Worm (Caenorhabditis elegans): Measurements from ENCODE around the gene mtl-1.
A peak's percentile ranks its signal among the peaks of the same experiment; 100 is the strongest.

The mtl-1 gene

ce11 chrV:6669520-6669919 is 22.1 kb downstream of the mtl-1 start, which contains the start of gene cest-28:
cest-28 (plus strand) TSS chrV:6669820.
- TF ChIP-seq F55B11.4 (tag; optimal IDR thresholded peaks at IDR 0.05; ENCODE audit: borderline replicate concordance, insufficient read depth) (no peak), bed-1 (GFP tag; IDR thresholded peaks at IDR 0.05) (no peak), F22D6.2 (tag; optimal IDR thresholded peaks at IDR 0.05) (no peak), ets-4 (GFP tag; optimal IDR thresholded peaks at IDR 0.05) (no peak), hsf-1 (GFP tag; IDR thresholded peaks at IDR 0.05) (no peak), egl-44 (GFP tag; IDR thresholded peaks at IDR 0.05) (no peak), nhr-80 (tag; optimal IDR thresholded peaks at IDR 0.05) (peak; percentile 32), sea-2 (GFP tag; IDR thresholded peaks at IDR 0.05) (no peak)

ce11 chrV:6668741-6669140 is 22.9 kb downstream of the mtl-1 start, which contains the start of gene str-180:
str-180 (minus strand) TSS chrV:6668841.
- no peak for TF ChIP-seq F23B12.7 (tag; optimal IDR thresholded peaks at IDR 0.05; ENCODE audit: insufficient read depth)
- no peak for TF ChIP-seq ceh-27 (GFP tag; optimal IDR thresholded peaks at IDR 0.05)
- TF ChIP-seq F57A8.1 (GFP tag; optimal IDR thresholded peaks at IDR 0.05), result no peak
- TF ChIP-seq nhr-179 (tag; optimal IDR thresholded peaks at IDR 0.05), result no peak
- TF ChIP-seq mes-4 (tag; optimal IDR thresholded peaks at IDR 0.05), result no peak
- TF ChIP-seq sdz-38 (tag; optimal IDR thresholded peaks at IDR 0.05), result no peak
- TF ChIP-seq hsf-1 (GFP tag; IDR thresholded peaks at IDR 0.05), result no peak

- TF ChIP-seq K12H6.12 (tag; optimal IDR thresholded peaks at IDR 0.05) (no peak), nhr-80 (tag; optimal IDR thresholded peaks at IDR 0.05) (peak; percentile 33)
Measured at ce11 chrV:6666557-6666956, 25.1 kb downstream of the mtl-1 start.

- peak; percentile 19; the same call in 1 of the 2 replicates for TF ChIP-seq dox-1 (GFP tag; IDR thresholded peaks at IDR 0.05)
- peak; percentile 38 for TF ChIP-seq ztf-22 (GFP tag; optimal IDR thresholded peaks at IDR 0.05)
- no peak for TF ChIP-seq nfya-1 (tag; optimal IDR thresholded peaks at IDR 0.05; ENCODE audit: borderline replicate concordance, insufficient read depth)
- TF ChIP-seq nhr-80 (tag; optimal IDR thresholded peaks at IDR 0.05), result peak; percentile 82
Measured at ce11 chrV:6665751-6666150, 25.9 kb downstream of the mtl-1 start, which contains the start of gene pmp-5. pmp-5 (minus strand) TSS chrV:6665813.

ce11 chrV:6662505-6662904 is 29.2 kb downstream of the mtl-1 start:
- 0 out of 2 replicates have a peak, but pooled peaks have one; percentile 16 for TF ChIP-seq hmg-1.2 (GFP tag; IDR thresholded peaks at IDR 0.05)
- no peak for TF ChIP-seq lin-54 (GFP tag; optimal IDR thresholded peaks at IDR 0.05)

- TF ChIP-seq pha-4 (tag; optimal IDR thresholded peaks at IDR 0.05), result no peak
- TF ChIP-seq hsf-1 (GFP tag; IDR thresholded peaks at IDR 0.05), result 0 out of 2 replicates have a peak, but pooled peaks have one; percentile 25
- TF ChIP-seq F39B2.1 (GFP tag; IDR thresholded peaks at IDR 0.05), result no peak
- TF ChIP-seq repo-1 (tag; optimal IDR thresholded peaks at IDR 0.05), result peak; percentile 23
Measured at ce11 chrV:6661658-6662057, 30.0 kb downstream of the mtl-1 start.

- TF ChIP-seq K11D2.4 (GFP tag; IDR thresholded peaks at IDR 0.05) (no peak), gei-17 (GFP tag; optimal IDR thresholded peaks at IDR 0.05) (no peak), mcd-1 (GFP tag; IDR thresholded peaks at IDR 0.05) (no peak), madf-6 (GFP tag; IDR thresholded peaks at IDR 0.05) (no peak), ceh-79 (tag; optimal IDR thresholded peaks at IDR 0.05) (no peak), Y56A3A.18 (GFP tag; IDR thresholded peaks at IDR 0.05) (no peak), Y67H2A.10 (GFP tag; conservative IDR thresholded peaks at IDR 0.05) (no peak), madf-8 (GFP tag; conservative IDR thresholded peaks at IDR 0.05) (no peak), ztf-18 (tag; optimal IDR thresholded peaks at IDR 0.05) (no peak), K12H6.12 (tag; optimal IDR thresholded peaks at IDR 0.05) (no peak), ceh-100 (GFP tag; IDR thresholded peaks at IDR 0.05) (no peak), fkh-3 (tag; optimal IDR thresholded peaks at IDR 0.05) (no peak)
Measured at ce11 chrV:6659533-6659932, 32.1 kb downstream of the mtl-1 start.

Measured in whole organism, young adult.